Worm (Caenorhabditis elegans) whole organism, L4 larva: ENCODE measurements around the gene ddx-23.

ENCODE experiments used
- F10B5.3 ChIP-seq: sonication (generic microtip); optimal IDR thresholded peaks from 2 replicates; lab custom pipeline; 2016; ENCODE audit warnings: mild to moderate bottlenecking, missing genetic modification characterization, missing compliant biosample characterization
- F26F4.8 ChIP-seq: fragments of 200-800 bp; sonication (Bioruptor generic); conservative IDR thresholded peaks from 2 replicates; pipeline ENCODE4 v1.3.6; 2022; ENCODE audit warnings: missing genetic modification characterization, missing compliant biosample characterization
- R02D3.7 ChIP-seq: fragments of 150-350 bp; sonication (generic microtip); optimal IDR thresholded peaks from 3 replicates; lab custom pipeline; 2014; ENCODE audit warnings: missing biosample characterization, missing genetic modification characterization
- T20F7.1 ChIP-seq: fragments of 200-800 bp; sonication (Bioruptor generic); optimal IDR thresholded peaks from 2 replicates; lab custom pipeline; 2018; ENCODE audit warnings: mild to moderate bottlenecking, missing genetic modification characterization, missing compliant biosample characterization
- Y105C5A.15 ChIP-seq: fragments of 200-800 bp; sonication (Bioruptor generic); IDR thresholded peaks from 2 replicates; pipeline ENCODE4 v1.3.6; 2022; ENCODE audit warnings: missing genetic modification characterization, missing compliant biosample characterization
- Y48G9A.11 ChIP-seq: fragments of 200-800 bp; sonication (Bioruptor generic); IDR thresholded peaks from 2 replicates; pipeline ENCODE4 v1.3.6; 2022; ENCODE audit warnings: missing genetic modification reagents, missing genetic modification characterization, missing compliant biosample characterization
- aha-1 ChIP-seq: fragments of 150-350 bp; peaks from one replicate; lab custom pipeline; 2014; ENCODE audit warnings: missing biosample characterization, missing genetic modification characterization
- ama-1 ChIP-seq: fragments of 150-350 bp; optimal IDR thresholded peaks from 2 replicates; lab custom pipeline; 2014; ENCODE audit warnings: inconsistent platforms, mixed read lengths
- arid-1 ChIP-seq: fragments of 200-800 bp; sonication (Bioruptor generic); conservative IDR thresholded peaks from 2 replicates; pipeline ENCODE4 v1.3.6; 2022; ENCODE audit warnings: missing genetic modification reagents, missing genetic modification characterization, missing compliant biosample characterization
- ceh-28 ChIP-seq: fragments of 150-350 bp; optimal IDR thresholded peaks from 2 replicates; lab custom pipeline; 2014; ENCODE audit warnings: missing biosample characterization, missing genetic modification reagents, missing genetic modification characterization
- ctbp-1 ChIP-seq: fragments of 200-800 bp; sonication (Bioruptor generic); IDR thresholded peaks from 2 replicates; pipeline ENCODE4 v1.3.6; 2022; ENCODE audit warnings: missing genetic modification reagents, missing genetic modification characterization, missing compliant biosample characterization
- daf-19 ChIP-seq: fragments of 200-800 bp; sonication (Bioruptor generic); conservative IDR thresholded peaks from 2 replicates; pipeline ENCODE4 v1.3.6; 2022; ENCODE audit warnings: missing genetic modification characterization, missing compliant biosample characterization
- dmd-6 ChIP-seq: fragments of 200-800 bp; sonication (Bioruptor generic); IDR thresholded peaks from 2 replicates; pipeline ENCODE4 v1.3.6; 2022; ENCODE audit warnings: missing genetic modification reagents, missing genetic modification characterization, missing compliant biosample characterization
- dpl-1 ChIP-seq: fragments of 150-350 bp; optimal IDR thresholded peaks from 2 replicates; lab custom pipeline; 2014; ENCODE audit warnings: missing biosample characterization, missing genetic modification reagents, missing genetic modification characterization
- egl-43 ChIP-seq: fragments of 200-800 bp; sonication (Bioruptor generic); IDR thresholded peaks from 2 replicates; pipeline ENCODE4 v1.3.6; 2022; ENCODE audit warnings: missing genetic modification reagents, missing genetic modification characterization, missing compliant biosample characterization
- hif-1 ChIP-seq, 2 experiments: sonication (generic microtip); optimal IDR thresholded peaks; 2 replicates each; lab custom pipeline; 2016 to 2017; ENCODE audit warnings: missing compliant biosample characterization in 2 of 2, missing genetic modification characterization in 2 of 2, missing genetic modification reagents in 2 of 2, missing genotype in 2 of 2, mild to moderate bottlenecking in 1 of 2
- hlh-11 ChIP-seq: fragments of 200-800 bp; sonication (Bioruptor generic); optimal IDR thresholded peaks from 2 replicates; lab custom pipeline; 2018; ENCODE audit warnings: mild to moderate bottlenecking, missing genetic modification characterization, missing compliant biosample characterization
- hlh-30 ChIP-seq: sonication (generic microtip); optimal IDR thresholded peaks from 2 replicates; lab custom pipeline; 2017; ENCODE audit warnings: antibody characterized with exemption, mild to moderate bottlenecking, missing genetic modification characterization, missing compliant biosample characterization; ENCODE audit not compliant: insufficient read depth
- lin-39 ChIP-seq: fragments of 150-350 bp; optimal IDR thresholded peaks from 2 replicates; lab custom pipeline; 2014; ENCODE audit warnings: missing biosample characterization, missing genetic modification reagents, missing genetic modification characterization
- lir-3 ChIP-seq: sonication (generic microtip); optimal IDR thresholded peaks from 2 replicates; lab custom pipeline; 2016; ENCODE audit warnings: mild to moderate bottlenecking, missing genetic modification characterization, missing compliant biosample characterization
- mes-2 ChIP-seq: sonication (generic microtip); optimal IDR thresholded peaks from 2 replicates; lab custom pipeline; 2016; ENCODE audit warnings: missing genotype, mild to moderate bottlenecking, missing genetic modification characterization, missing compliant biosample characterization; ENCODE audit not compliant: poor library complexity, severe bottlenecking
- nhr-102 ChIP-seq: sonication (generic microtip); optimal IDR thresholded peaks from 2 replicates; lab custom pipeline; 2016; ENCODE audit warnings: mild to moderate bottlenecking, missing genetic modification characterization, moderate library complexity, missing compliant biosample characterization
- nhr-11 ChIP-seq: fragments of 150-350 bp; optimal IDR thresholded peaks from 2 replicates; lab custom pipeline; 2014; ENCODE audit warnings: missing biosample characterization, missing genetic modification characterization
- nhr-237 ChIP-seq: sonication (generic microtip); optimal IDR thresholded peaks from 2 replicates; lab custom pipeline; 2017; ENCODE audit warnings: missing biosample characterization, missing genetic modification characterization
- nhr-25 ChIP-seq: sonication (generic microtip); optimal IDR thresholded peaks from 2 replicates; lab custom pipeline; 2017; ENCODE audit warnings: missing genetic modification characterization, mild to moderate bottlenecking, missing compliant biosample characterization, antibody characterized with exemption, moderate library complexity, borderline replicate concordance; ENCODE audit not compliant: insufficient read depth
- nhr-41 ChIP-seq: fragments of 200-800 bp; sonication (Bioruptor generic); IDR thresholded peaks from 2 replicates; pipeline ENCODE4 v1.3.6; 2022; ENCODE audit warnings: missing genetic modification reagents, missing genetic modification characterization, missing compliant biosample characterization
- nhr-76 ChIP-seq: fragments of 150-350 bp; optimal IDR thresholded peaks from 2 replicates; lab custom pipeline; 2014; ENCODE audit warnings: missing biosample characterization, missing genetic modification characterization
- pha-4 ChIP-seq, 2 experiments: fragments of 150-350 bp in 1 of 2; fragments of 200-800 bp in 1 of 2; sonication (Bioruptor generic) in 1 of 2; IDR thresholded peaks in 1 of 2; optimal IDR thresholded peaks in 1 of 2; 2 replicates each; pipeline versions ENCODE4 v1.3.6 to Lab custom; 2014 to 2022; ENCODE audit warnings: missing genetic modification characterization in 2 of 2, missing genetic modification reagents in 2 of 2, missing biosample characterization in 1 of 2, missing compliant biosample characterization in 1 of 2
- php-3 ChIP-seq: fragments of 200-800 bp; sonication (Bioruptor generic); IDR thresholded peaks from 2 replicates; pipeline ENCODE4 v1.3.6; 2022; ENCODE audit warnings: missing genetic modification reagents, missing genetic modification characterization, missing compliant biosample characterization
- sdz-12 ChIP-seq: fragments of 200-800 bp; sonication (Bioruptor generic); optimal IDR thresholded peaks from 2 replicates; lab custom pipeline; 2018; ENCODE audit warnings: mild to moderate bottlenecking, missing genetic modification characterization, missing compliant biosample characterization
- set-16 ChIP-seq: fragments of 200-800 bp; sonication (Bioruptor generic); IDR thresholded peaks from 2 replicates; pipeline ENCODE4 v1.3.6; 2022; ENCODE audit warnings: missing genetic modification reagents, missing genetic modification characterization, missing compliant biosample characterization
- snpc-1.2 ChIP-seq: fragments of 200-800 bp; sonication (Bioruptor generic); IDR thresholded peaks from 2 replicates; pipeline ENCODE4 v1.3.6; 2022; ENCODE audit warnings: missing genetic modification reagents, missing genetic modification characterization, missing compliant biosample characterization
- tra-1 ChIP-seq: fragments of 200-800 bp; sonication (Bioruptor generic); IDR thresholded peaks from 2 replicates; pipeline ENCODE4 v1.3.6; 2022; ENCODE audit warnings: missing genetic modification reagents, missing genetic modification characterization, missing compliant biosample characterization
- unc-130 ChIP-seq: sonication (generic microtip); optimal IDR thresholded peaks from 2 replicates; lab custom pipeline; 2016; ENCODE audit warnings: missing genetic modification reagents, missing genetic modification characterization, missing compliant biosample characterization
- unc-62 ChIP-seq, 3 experiments: fragments of 150-350 bp in 1 of 3; sonication (generic microtip); optimal IDR thresholded peaks in 2 of 3; peaks in 1 of 3; 1 replicate in 1 of 3; 2 replicates in 2 of 3; lab custom pipeline; 2014 to 2017; ENCODE audit warnings: missing biosample characterization in 3 of 3, missing genetic modification characterization in 3 of 3, missing genetic modification reagents in 3 of 3, missing genotype in 1 of 3
- zag-1 ChIP-seq: fragments of 150-350 bp; optimal IDR thresholded peaks from 2 replicates; lab custom pipeline; 2014; ENCODE audit warnings: missing biosample characterization, missing genetic modification characterization
- zfp-3 ChIP-seq: fragments of 200-800 bp; sonication (Bioruptor generic); conservative IDR thresholded peaks from 2 replicates; pipeline ENCODE4 v1.3.6; 2022; ENCODE audit warnings: missing genetic modification reagents, missing genetic modification characterization, missing compliant biosample characterization
- zip-11 ChIP-seq: fragments of 200-800 bp; sonication (Bioruptor generic); IDR thresholded peaks from 2 replicates; pipeline ENCODE4 v1.3.6; 2022; ENCODE audit warnings: missing genetic modification characterization, missing compliant biosample characterization
- zip-2 ChIP-seq: fragments of 150-350 bp; optimal IDR thresholded peaks from 2 replicates; lab custom pipeline; 2014; ENCODE audit warnings: missing biosample characterization, missing genetic modification characterization

Gene ddx-23

ce11 chrIII:5806720-5807119, 46.3 kb downstream of the ddx-23 start, which contains the start of gene R12B2.2:
Gene R12B2.2 (plus strand): TSS chrIII:5807020.
- TF ChIP-seq mes-2 (tag; lab: Kevin White, UChicago) (peak; percentile 20), aha-1 (no peak)

ce11 chrIII:5805273-5805672, 47.8 kb downstream of the ddx-23 start, which contains the start of gene R12B2.3:
Gene R12B2.3 (plus strand): TSS chrIII:5805573.
- TF ChIP-seq nhr-25 (tag; lab: Kevin White, UChicago) = no peak
- no peak for TF ChIP-seq ama-1 (lab: Kevin White, UChicago)
- TF ChIP-seq zag-1 (tag; lab: Kevin White, UChicago) = no peak
- no peak for TF ChIP-seq F26F4.8 (GFP tag; lab: Robert Waterston, UW)
- no peak for TF ChIP-seq F10B5.3
- no peak for TF ChIP-seq T20F7.1 (GFP tag; lab: Kevin White, UChicago)
- TF ChIP-seq hlh-11 = no peak
- TF ChIP-seq zip-11 (GFP tag; lab: Robert Waterston, UW) = no peak
- no peak for TF ChIP-seq ceh-28

ce11 chrIII:5802971-5803370, 50.1 kb downstream of the ddx-23 start, which contains the start of the genes polq-1 and him-10:
Gene polq-1 (minus strand): TSS chrIII:5803160.
Gene him-10 (plus strand): TSS chrIII:5803260.
- TF ChIP-seq aha-1 = no peak
- TF ChIP-seq Y105C5A.15 (GFP tag; lab: Robert Waterston, UW) = no peak
- no peak for TF ChIP-seq php-3 (GFP tag; lab: Robert Waterston, UW)
- TF ChIP-seq unc-130 (GFP tag; lab: Kevin White, UChicago) = peak; percentile 59
- no peak for TF ChIP-seq unc-62 (GFP tag; optimal IDR thresholded peaks at IDR 0.05 in 1 of 2; lab: Kevin White, UChicago)
- TF ChIP-seq unc-62 (tag; optimal IDR thresholded peaks at IDR 0.05; lab: Kevin White, UChicago) = no peak
- no peak for TF ChIP-seq nhr-76
- no peak for TF ChIP-seq nhr-11
- no peak for TF ChIP-seq arid-1
- no peak for TF ChIP-seq sdz-12
- TF ChIP-seq daf-19 (GFP tag; lab: Robert Waterston, UW) = no peak
- no peak for TF ChIP-seq pha-4 (GFP tag; IDR thresholded peaks at IDR 0.05; lab: Robert Waterston, UW)
- no peak for TF ChIP-seq pha-4 (tag; optimal IDR thresholded peaks at IDR 0.05; lab: Kevin White, UChicago)
- TF ChIP-seq nhr-102 (tag; lab: Kevin White, UChicago) = no peak
- TF ChIP-seq zag-1 (tag; lab: Kevin White, UChicago) = no peak
- TF ChIP-seq tra-1 (GFP tag; lab: Robert Waterston, UW) = no peak
- no peak for TF ChIP-seq nhr-237
- TF ChIP-seq hif-1 (tag; optimal IDR thresholded peaks at IDR 0.05; lab: Kevin White, UChicago) = peak in 1 of 2 experiments; percentile 38
- no peak for TF ChIP-seq zip-2
- TF ChIP-seq dmd-6 = no peak
- TF ChIP-seq zfp-3 (GFP tag; lab: Robert Waterston, UW) = no peak
- TF ChIP-seq set-16 (GFP tag; lab: Robert Waterston, UW) = no peak
- no peak for TF ChIP-seq egl-43 (GFP tag; lab: Robert Waterston, UW)
- no peak for TF ChIP-seq Y48G9A.11 (GFP tag; lab: Robert Waterston, UW)
- peak; percentile 89 for TF ChIP-seq mes-2 (tag; lab: Kevin White, UChicago)
- TF ChIP-seq snpc-1.2 (GFP tag; lab: Robert Waterston, UW) = no peak
- no peak for TF ChIP-seq ctbp-1 (GFP tag; lab: Robert Waterston, UW)
- TF ChIP-seq lin-39 = no peak
- TF ChIP-seq lir-3 (tag; lab: Kevin White, UChicago) = no peak
- no peak for TF ChIP-seq R02D3.7 (tag; lab: Kevin White, UChicago)
- TF ChIP-seq dpl-1 = peak; percentile 76
- peak; percentile 55 for TF ChIP-seq hlh-30 (tag; lab: Kevin White, UChicago)
- TF ChIP-seq nhr-41 (GFP tag; lab: Robert Waterston, UW) = no peak
